Worm (Caenorhabditis elegans) whole organism, L4/young adult: ENCODE data around the gene F54E4.2.

ENCODE experiments used
- W03F9.2 ChIP-seq: fragments of 150-350 bp; optimal IDR thresholded peaks from 2 replicates; lab custom pipeline; 2014; ENCODE audit warnings: missing biosample characterization, missing genetic modification characterization
- dao-5 ChIP-seq: sonication (generic microtip); optimal IDR thresholded peaks from 2 replicates; lab custom pipeline; 2016; ENCODE audit warnings: missing genotype, missing genetic modification characterization, moderate library complexity, missing compliant biosample characterization

ce11 chrX:14633679-14634078 is 5.0 kb upstream of the F54E4.2 start:
- no peak for TF ChIP-seq dao-5 (tag; lab: Kevin White, UChicago)
- no peak for TF ChIP-seq W03F9.2 (tag; lab: Kevin White, UChicago)
